Worm (Caenorhabditis elegans): Measurements from ENCODE around the gene Y71H2AL.4.

Gene Y71H2AL.4

ce11 chrIII:2711527-2711926, 25.3 kb downstream of the Y71H2AL.4 start:
- no peak for TF ChIP-seq ceh-83 (GFP tag; optimal IDR thresholded peaks at IDR 0.05)
- no peak for TF ChIP-seq unc-120 (tag; optimal IDR thresholded peaks at IDR 0.05; ENCODE audit: poor library complexity, severe bottlenecking)
- no peak for TF ChIP-seq nhr-2 (tag; optimal IDR thresholded peaks at IDR 0.05)
- TF ChIP-seq ham-2 (GFP tag; optimal IDR thresholded peaks at IDR 0.05) = no peak
- TF ChIP-seq ceh-39 (tag; optimal IDR thresholded peaks at IDR 0.05) = no peak
- TF ChIP-seq nhr-76 (tag; optimal IDR thresholded peaks at IDR 0.05) = no peak
- no peak for TF ChIP-seq mep-1 (tag; optimal IDR thresholded peaks at IDR 0.05)
- TF ChIP-seq drap-1 (GFP tag; optimal IDR thresholded peaks at IDR 0.05) = no peak
- TF ChIP-seq elt-3 (tag; optimal IDR thresholded peaks at IDR 0.05) = no peak
- no peak for TF ChIP-seq ceh-43 (GFP tag; optimal IDR thresholded peaks at IDR 0.05)
- no peak for TF ChIP-seq ces-1 (GFP tag; optimal IDR thresholded peaks at IDR 0.05)
- TF ChIP-seq sptf-1 (tag; optimal IDR thresholded peaks at IDR 0.05) = no peak
- TF ChIP-seq pha-4 (tag; optimal IDR thresholded peaks at IDR 0.05) = no peak
- no peak for TF ChIP-seq M03D4.4 (tag; optimal IDR thresholded peaks at IDR 0.05)
- no peak for TF ChIP-seq bed-3 (GFP tag; optimal IDR thresholded peaks at IDR 0.05)

ce11 chrIII:2716514-2716913, 30.3 kb downstream of the Y71H2AL.4 start, which contains the start of gene tmem-132:
TSS of gene tmem-132 (minus strand) at chrIII:2716614.
- TF ChIP-seq mls-2 (tag; optimal IDR thresholded peaks at IDR 0.05) (no peak), hlh-1 (tag; optimal IDR thresholded peaks at IDR 0.05) (no peak), ces-1 (GFP tag; optimal IDR thresholded peaks at IDR 0.05) (peak; percentile 2), snpc-4 (tag; optimal IDR thresholded peaks at IDR 0.05) (no peak), nhr-12 (tag; optimal IDR thresholded peaks at IDR 0.05) (no peak)

ce11 chrIII:2724992-2725220, 38.7 kb downstream of the Y71H2AL.4 start, which contains the start of gene Y71H2AM.11:
TSS of gene Y71H2AM.11 (minus strand) at chrIII:2725092.
- TF ChIP-seq nhr-12 (tag; optimal IDR thresholded peaks at IDR 0.05) (no peak), unc-62 (GFP tag; optimal IDR thresholded peaks at IDR 0.05) (no peak)

- TF ChIP-seq lsy-2 (tag; optimal IDR thresholded peaks at IDR 0.05) (no peak), hlh-1 (tag; optimal IDR thresholded peaks at IDR 0.05) (peak; percentile 30)
Observed at ce11 chrIII:2725221-2726203, 39.3 kb downstream of the Y71H2AL.4 start, which contains the start of gene cosa-1. TSS of gene cosa-1 (plus strand) at chrIII:2726116.

ce11 chrIII:2733606-2734183, 47.5 kb downstream of the Y71H2AL.4 start, which contains the start of gene Y71H2AM.12:
TSS of gene Y71H2AM.12 (minus strand) at chrIII:2734091.
- TF ChIP-seq lin-32 (GFP tag; optimal IDR thresholded peaks at IDR 0.05) (no peak), bed-3 (GFP tag; optimal IDR thresholded peaks at IDR 0.05) (no peak), pha-4 (tag; optimal IDR thresholded peaks at IDR 0.05) (no peak), ces-1 (GFP tag; optimal IDR thresholded peaks at IDR 0.05) (no peak), lin-13 (tag; optimal IDR thresholded peaks at IDR 0.05) (no peak), M03D4.4 (tag; optimal IDR thresholded peaks at IDR 0.05) (no peak), nhr-12 (tag; optimal IDR thresholded peaks at IDR 0.05) (no peak), nhr-2 (tag; optimal IDR thresholded peaks at IDR 0.05) (no peak), nhr-28 (tag; optimal IDR thresholded peaks at IDR 0.05) (no peak)
